Worm (Caenorhabditis elegans) whole organism, L2 larva: Measurements from ENCODE around the gene gcy-32.

Experiments
- Y55F3AM.14 ChIP-seq: fragments of 200-800 bp; sonication (Bioruptor generic); optimal IDR thresholded peaks from 2 replicates; lab custom pipeline; 2018; ENCODE audit warnings: mild to moderate bottlenecking, missing genetic modification characterization, missing compliant biosample characterization
- alr-1 ChIP-seq: fragments of 150-350 bp; optimal IDR thresholded peaks from 2 replicates; lab custom pipeline; 2014; ENCODE audit warnings: missing biosample characterization, missing genetic modification characterization
- aly-2 ChIP-seq: fragments of 150-350 bp; optimal IDR thresholded peaks from 2 replicates; lab custom pipeline; 2014; ENCODE audit warnings: missing biosample characterization, missing genetic modification characterization
- ama-1 ChIP-seq: fragments of 150-350 bp; optimal IDR thresholded peaks from 2 replicates; lab custom pipeline; 2018; ENCODE audit warnings: inconsistent platforms
- ceh-16 ChIP-seq: fragments of 150-350 bp; optimal IDR thresholded peaks from 2 replicates; lab custom pipeline; 2014; ENCODE audit warnings: missing biosample characterization, missing genetic modification characterization
- nhr-10 ChIP-seq: sonication (generic microtip); optimal IDR thresholded peaks from 2 replicates; lab custom pipeline; 2017; ENCODE audit warnings: missing biosample characterization, missing genetic modification characterization
- nhr-11 ChIP-seq: fragments of 150-350 bp; optimal IDR thresholded peaks from 2 replicates; lab custom pipeline; 2014; ENCODE audit warnings: missing biosample characterization, missing genetic modification characterization
- nhr-237 ChIP-seq: fragments of 150-350 bp; optimal IDR thresholded peaks from 2 replicates; lab custom pipeline; 2014; ENCODE audit warnings: missing biosample characterization, missing genetic modification characterization
- snpc-4 ChIP-seq: fragments of 150-350 bp; optimal IDR thresholded peaks from 2 replicates; lab custom pipeline; 2014; ENCODE audit warnings: missing biosample characterization, missing genetic modification characterization
- unc-55 ChIP-seq: fragments of 150-350 bp; sonication (generic microtip); optimal IDR thresholded peaks from 3 replicates; lab custom pipeline; 2014; ENCODE audit warnings: missing biosample characterization, missing genetic modification reagents, missing genetic modification characterization
- unc-62 ChIP-seq: fragments of 150-350 bp; optimal IDR thresholded peaks from 2 replicates; lab custom pipeline; 2014; ENCODE audit warnings: missing biosample characterization, missing genetic modification reagents, missing genetic modification characterization
- zag-1 ChIP-seq: fragments of 150-350 bp; optimal IDR thresholded peaks from 2 replicates; lab custom pipeline; 2014; ENCODE audit warnings: missing biosample characterization, missing genetic modification characterization
- ztf-11 ChIP-seq: sonication (generic microtip); optimal IDR thresholded peaks from 2 replicates; lab custom pipeline; 2017; ENCODE audit warnings: missing biosample characterization, missing genetic modification characterization

ce11 chrV:13909400-13909799 lies 5.9 kb downstream of the gcy-32 start, which contains the start of gene C06B3.7:
- no peak for TF ChIP-seq aly-2
- no peak for TF ChIP-seq Y55F3AM.14 (GFP tag; lab: Kevin White, UChicago)
- no peak for TF ChIP-seq nhr-11 (tag; lab: Kevin White, UChicago)
- no peak for TF ChIP-seq zag-1 (tag; lab: Kevin White, UChicago)
- no peak for TF ChIP-seq nhr-237 (tag; lab: Kevin White, UChicago)
- TF ChIP-seq unc-62 (GFP tag; lab: Kevin White, UChicago), result no peak
- TF ChIP-seq ztf-11 (tag; lab: Kevin White, UChicago), result no peak
- TF ChIP-seq ama-1, result peak; percentile 75
- TF ChIP-seq snpc-4 (tag; lab: Kevin White, UChicago), result peak; percentile 46
- no peak for TF ChIP-seq ceh-16
- TF ChIP-seq nhr-10, result no peak
- peak; percentile 73 for TF ChIP-seq unc-55 (GFP tag; lab: Kevin White, UChicago)
- no peak for TF ChIP-seq alr-1 (tag; lab: Kevin White, UChicago)
